Worm (Caenorhabditis elegans): ENCODE results near the gene ZC302.3.

Gene ZC302.3

DNA sequence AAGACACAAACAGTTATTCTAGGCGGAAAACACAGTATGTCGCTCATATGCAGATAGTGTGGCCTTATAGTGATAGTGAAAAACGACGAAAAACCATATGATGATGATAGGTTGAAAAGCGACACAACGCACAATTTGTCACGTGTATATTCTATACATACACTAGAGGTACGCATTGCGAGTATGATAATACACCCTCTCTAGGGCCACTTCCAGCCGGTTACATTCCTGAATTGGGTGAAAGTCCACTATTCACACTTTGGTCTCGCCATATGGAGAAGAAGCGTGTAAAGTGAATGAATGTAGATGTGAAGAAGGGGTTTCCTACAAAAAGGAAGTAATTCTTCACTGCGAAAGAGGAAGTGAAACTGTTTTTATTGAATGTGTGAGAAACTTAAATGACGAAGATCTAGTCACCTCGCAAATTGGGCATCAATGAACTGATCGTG lies 11.8 kb downstream of the ZC302.3 start (continued):
- TF ChIP-seq jun-1 (tag; optimal IDR thresholded peaks at IDR 0.05), result peak; percentile 58

ce11 chrV:10727651-10728050 lies 13.6 kb downstream of the ZC302.3 start:
- TF ChIP-seq nhr-237 (tag; optimal IDR thresholded peaks at IDR 0.05), result no peak
- TF ChIP-seq nhr-11 (tag; optimal IDR thresholded peaks at IDR 0.05), result peak; percentile 72
- peak; percentile 39 for TF ChIP-seq nhr-43 (tag; optimal IDR thresholded peaks at IDR 0.05; ENCODE audit: poor library complexity, severe bottlenecking)
- TF ChIP-seq egl-5 (tag; optimal IDR thresholded peaks at IDR 0.05), result peak; percentile 71
- no peak for TF ChIP-seq pha-4 (tag; optimal IDR thresholded peaks at IDR 0.05)
- peak; percentile 92 for TF ChIP-seq unc-62 (GFP tag; optimal IDR thresholded peaks at IDR 0.05)
- no peak for TF ChIP-seq daf-12 (tag; optimal IDR thresholded peaks at IDR 0.05)
- no peak for TF ChIP-seq pqm-1 (tag; optimal IDR thresholded peaks at IDR 0.05)
- no peak for TF ChIP-seq eor-1 (tag; optimal IDR thresholded peaks at IDR 0.05)
- TF ChIP-seq ceh-9 (tag; optimal IDR thresholded peaks at IDR 0.05), result no peak
- no peak for TF ChIP-seq fkh-10 (GFP tag; optimal IDR thresholded peaks at IDR 0.05)
- no peak for TF ChIP-seq lsy-12 (tag; optimal IDR thresholded peaks at IDR 0.05)
- peak; percentile 61 for TF ChIP-seq nhr-23 (tag; optimal IDR thresholded peaks at IDR 0.05)
- peak; percentile 89 for TF ChIP-seq lin-39 (tag; optimal IDR thresholded peaks at IDR 0.05)
- TF ChIP-seq nfya-1 (tag; optimal IDR thresholded peaks at IDR 0.05; ENCODE audit: insufficient read depth), result peak; percentile 61
- TF ChIP-seq ceh-28 (tag; optimal IDR thresholded peaks at IDR 0.05), result peak; percentile 25

DNA sequence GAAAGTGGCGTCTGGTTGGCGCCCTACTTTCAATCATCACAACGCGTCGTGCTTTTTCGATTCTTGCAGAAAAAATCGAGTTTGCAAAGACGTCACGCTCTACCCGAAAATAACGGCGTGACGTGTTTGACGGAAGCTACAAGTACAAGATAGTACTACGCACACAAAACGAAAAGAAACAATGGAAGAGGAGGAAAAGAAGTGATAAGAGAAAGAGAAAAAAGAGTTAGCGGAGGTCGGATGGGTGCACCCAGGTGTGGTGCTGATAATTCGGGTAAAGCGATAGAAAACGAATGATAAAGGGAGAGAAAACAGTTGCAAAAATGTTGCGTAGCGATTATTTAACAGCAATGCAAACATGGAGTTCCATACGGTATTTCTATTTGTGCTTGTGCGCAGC lies 14.6 kb downstream of the ZC302.3 start:
- TF ChIP-seq snpc-4 (tag; optimal IDR thresholded peaks at IDR 0.05) (no peak), pha-4 (tag; optimal IDR thresholded peaks at IDR 0.05) (peak; percentile 53), elt-2 (tag; optimal IDR thresholded peaks at IDR 0.05) (peak; percentile 93), fkh-2 (tag; optimal IDR thresholded peaks at IDR 0.05) (no peak), skn-1 (tag; optimal IDR thresholded peaks at IDR 0.05) (peak; percentile 10), jun-1 (tag; optimal IDR thresholded peaks at IDR 0.05) (peak; percentile 41), ceh-16 (tag; optimal IDR thresholded peaks at IDR 0.05) (no peak), pqm-1 (tag; optimal IDR thresholded peaks at IDR 0.05) (peak; percentile 39)

DNA sequence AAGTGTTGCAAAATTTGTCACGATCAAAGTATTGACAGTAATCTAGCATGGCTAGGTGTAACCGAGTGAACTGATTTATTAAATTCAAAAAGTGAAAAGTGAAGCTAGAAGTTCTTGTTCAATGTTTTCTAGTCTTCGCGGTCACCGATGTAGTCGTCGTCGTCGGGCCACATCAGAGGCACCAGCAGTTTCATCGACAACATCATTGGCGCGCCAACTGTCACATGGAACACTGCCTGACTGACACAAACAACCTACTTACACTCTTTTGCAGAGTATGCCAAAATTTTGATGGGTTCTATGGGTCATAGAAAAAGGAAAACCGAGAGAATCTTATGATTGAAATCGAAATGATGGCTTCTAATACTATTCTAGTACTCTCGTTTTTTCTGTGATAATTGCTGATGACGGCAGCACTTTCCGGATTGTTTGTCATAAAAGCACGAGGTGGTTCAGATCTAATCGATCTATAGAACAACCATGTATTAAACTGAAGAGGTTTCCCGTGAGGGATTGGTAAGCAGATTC lies 15.8 kb downstream of the ZC302.3 start:
- no peak for TF ChIP-seq skn-1 (tag; optimal IDR thresholded peaks at IDR 0.05)

ce11 chrV:10724472-10724871 lies 16.8 kb downstream of the ZC302.3 start:
- peak; percentile 70 for TF ChIP-seq pha-4 (tag; optimal IDR thresholded peaks at IDR 0.05)
- TF ChIP-seq egl-5 (tag; optimal IDR thresholded peaks at IDR 0.05), result peak; percentile 36
- no peak for TF ChIP-seq daf-12 (tag; optimal IDR thresholded peaks at IDR 0.05)
- no peak for TF ChIP-seq nhr-11 (tag; optimal IDR thresholded peaks at IDR 0.05)

- no peak for TF ChIP-seq nfya-1 (tag; optimal IDR thresholded peaks at IDR 0.05; ENCODE audit: insufficient read depth)
- no peak for TF ChIP-seq nhr-77 (tag; optimal IDR thresholded peaks at IDR 0.05)
- TF ChIP-seq tbx-2 (tag; optimal IDR thresholded peaks at IDR 0.05), result no peak
- TF ChIP-seq nhr-76 (tag; optimal IDR thresholded peaks at IDR 0.05), result no peak
- no peak for TF ChIP-seq nhr-67 (tag; optimal IDR thresholded peaks at IDR 0.05)
- no peak for TF ChIP-seq mdl-1 (tag; optimal IDR thresholded peaks at IDR 0.05)
Measured at ce11 chrV:10723583-10723982, 17.7 kb downstream of the ZC302.3 start.

DNA sequence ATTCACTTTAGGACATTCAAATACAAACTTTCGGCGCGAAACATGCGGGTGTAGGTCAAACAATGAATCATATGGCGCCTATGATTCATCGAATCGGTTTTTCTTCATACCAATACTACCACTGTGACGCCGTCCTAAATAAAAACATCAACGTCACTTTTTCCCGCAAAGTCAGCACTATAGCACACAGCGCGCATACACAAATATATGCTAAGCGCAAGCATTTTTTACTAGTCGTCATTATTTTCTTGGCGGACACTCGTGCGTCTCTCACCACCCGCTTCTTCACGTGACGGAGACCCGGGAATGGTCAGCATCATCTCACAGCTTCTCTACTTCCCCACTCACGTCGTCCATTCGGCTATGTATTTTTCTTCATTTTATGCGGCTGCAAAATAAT lies 18.1 kb downstream of the ZC302.3 start:
- TF ChIP-seq hmg-11 (tag; optimal IDR thresholded peaks at IDR 0.05) (no peak), elt-3 (tag; optimal IDR thresholded peaks at IDR 0.05) (no peak), skn-1 (tag; optimal IDR thresholded peaks at IDR 0.05) (no peak), zag-1 (tag; optimal IDR thresholded peaks at IDR 0.05) (no peak), nhr-237 (tag; optimal IDR thresholded peaks at IDR 0.05) (no peak), elt-1 (tag; optimal IDR thresholded peaks at IDR 0.05) (no peak), nhr-25 (tag; optimal IDR thresholded peaks at IDR 0.05) (no peak), ama-1 (optimal IDR thresholded peaks at IDR 0.05) (no peak), pqm-1 (tag; optimal IDR thresholded peaks at IDR 0.05) (no peak), nfya-1 (tag; optimal IDR thresholded peaks at IDR 0.05; ENCODE audit: insufficient read depth) (peak; percentile 28), mdl-1 (tag; optimal IDR thresholded peaks at IDR 0.05) (no peak), daf-12 (tag; optimal IDR thresholded peaks at IDR 0.05) (no peak), nhr-77 (tag; optimal IDR thresholded peaks at IDR 0.05) (no peak), pha-4 (tag; optimal IDR thresholded peaks at IDR 0.05) (peak; percentile 48), tbx-2 (tag; optimal IDR thresholded peaks at IDR 0.05) (no peak), nhr-43 (tag; optimal IDR thresholded peaks at IDR 0.05; ENCODE audit: poor library complexity, severe bottlenecking) (no peak), nhr-28 (tag; optimal IDR thresholded peaks at IDR 0.05) (no peak), lin-39 (tag; optimal IDR thresholded peaks at IDR 0.05) (peak; percentile 42), elt-2 (tag; optimal IDR thresholded peaks at IDR 0.05) (no peak), nhr-12 (tag; optimal IDR thresholded peaks at IDR 0.05) (no peak), nhr-76 (tag; optimal IDR thresholded peaks at IDR 0.05) (no peak), ceh-9 (tag; optimal IDR thresholded peaks at IDR 0.05) (no peak), nhr-23 (tag; optimal IDR thresholded peaks at IDR 0.05) (no peak), nhr-11 (tag; optimal IDR thresholded peaks at IDR 0.05) (no peak), ceh-28 (tag; optimal IDR thresholded peaks at IDR 0.05) (no peak)

Data from whole organism, L3 larva.